Worm (Caenorhabditis elegans) whole organism, L1 larva: ENCODE measurements around the gene acp-5.

Experiments used
- aly-2 ChIP-seq: fragments of 150-350 bp; optimal IDR thresholded peaks from 2 replicates; lab custom pipeline; 2014; ENCODE audit warnings: missing biosample characterization, missing genetic modification characterization
- ces-1 ChIP-seq: fragments of 150-350 bp; optimal IDR thresholded peaks from 2 replicates; lab custom pipeline; 2014; ENCODE audit warnings: missing biosample characterization, missing genetic modification reagents, missing genetic modification characterization
- nhr-85 ChIP-seq: sonication (generic microtip); peaks from one replicate; lab custom pipeline; 2016; ENCODE audit warnings: missing genetic modification characterization, inconsistent platforms, missing compliant biosample characterization
- pqm-1 ChIP-seq: sonication (generic microtip); optimal IDR thresholded peaks from 3 replicates; lab custom pipeline; 2017; ENCODE audit warnings: missing biosample characterization, missing genetic modification characterization
- unc-62 ChIP-seq: fragments of 150-350 bp; optimal IDR thresholded peaks from 2 replicates; lab custom pipeline; 2014; ENCODE audit warnings: missing biosample characterization, missing genetic modification reagents, missing genetic modification characterization

DNA sequence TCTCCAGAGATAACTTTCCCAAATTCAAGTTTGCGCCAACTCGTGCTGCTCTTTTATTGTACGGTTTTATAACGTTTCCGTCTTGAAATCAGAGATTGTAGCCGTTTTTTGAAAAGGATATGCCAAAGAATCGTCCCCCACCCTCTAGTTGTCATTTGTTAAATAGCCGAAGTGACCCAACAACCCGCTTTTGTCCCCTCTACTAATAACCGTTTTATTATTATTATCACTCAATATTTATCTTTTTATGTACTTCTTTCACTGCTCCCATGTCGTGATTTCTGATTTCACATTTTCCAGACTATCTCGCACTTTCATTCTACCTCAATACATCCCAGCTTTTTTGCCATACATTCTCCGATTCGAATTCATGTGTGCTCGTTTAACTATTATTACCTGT is 2.3 kb upstream of the acp-5 start:
- TF ChIP-seq ces-1 (GFP tag; lab: Kevin White, UChicago) (no peak), pqm-1 (tag; lab: Kevin White, UChicago) (no peak), nhr-85 (tag; lab: Kevin White, UChicago) (no peak), aly-2 (tag; lab: Kevin White, UChicago) (no peak), unc-62 (GFP tag; lab: Kevin White, UChicago) (no peak)
